Fruit fly (Drosophila melanogaster) whole organism, embryonic: ENCODE data around the gene Papss.

Experiments
- CG10543 ChIP-seq: fragments of 200-800 bp; sonication (Bioruptor generic); optimal IDR thresholded peaks from 3 replicates; lab custom pipeline; 2017; ENCODE audit warnings: missing biosample characterization, mild to moderate bottlenecking, missing genetic modification characterization, moderate library complexity
- CG10979 ChIP-seq: fragments of 200-800 bp; sonication (Bioruptor generic); optimal IDR thresholded peaks from 2 replicates; lab custom pipeline; 2018; ENCODE audit warnings: missing biosample characterization, mild to moderate bottlenecking, missing genetic modification characterization, moderate library complexity
- CG12071 ChIP-seq: fragments of 200-800 bp; sonication (Bioruptor generic); optimal IDR thresholded peaks from 3 replicates; lab custom pipeline; 2018; ENCODE audit warnings: missing biosample characterization, mild to moderate bottlenecking, missing genetic modification characterization
- CG12219 ChIP-seq: fragments of 200-800 bp; sonication (Bioruptor generic); optimal IDR thresholded peaks from 3 replicates; lab custom pipeline; 2018; ENCODE audit warnings: missing biosample characterization, mild to moderate bottlenecking, missing genetic modification characterization
- CG1233 ChIP-seq: fragments of 200-800 bp; sonication (Bioruptor generic); optimal IDR thresholded peaks from 4 replicates; lab custom pipeline; 2018; ENCODE audit warnings: missing biosample characterization, mild to moderate bottlenecking, missing genetic modification characterization
- CG12391 ChIP-seq: fragments of 200-800 bp; sonication (Bioruptor generic); optimal IDR thresholded peaks from 3 replicates; lab custom pipeline; 2018; ENCODE audit warnings: missing biosample characterization, mild to moderate bottlenecking, missing genetic modification characterization, moderate library complexity
- CG12659 ChIP-seq: fragments of 200-800 bp; sonication (Bioruptor generic); optimal IDR thresholded peaks from 3 replicates; lab custom pipeline; 2017; ENCODE audit warnings: mild to moderate bottlenecking, missing biosample characterization, missing genetic modification reagents, missing genetic modification characterization
- CG13296 ChIP-seq: fragments of 200-800 bp; sonication (Bioruptor generic); optimal IDR thresholded peaks from 3 replicates; lab custom pipeline; 2018; ENCODE audit warnings: missing biosample characterization, mild to moderate bottlenecking, missing genetic modification characterization
- CG14710 ChIP-seq: fragments of 200-800 bp; sonication (Bioruptor generic); optimal IDR thresholded peaks from 3 replicates; lab custom pipeline; 2019; ENCODE audit warnings: missing biosample characterization, mild to moderate bottlenecking, missing genetic modification characterization, moderate library complexity
- CG15696 ChIP-seq: fragments of 200-800 bp; sonication (Bioruptor generic); optimal IDR thresholded peaks from 2 replicates; lab custom pipeline; 2019; ENCODE audit warnings: missing biosample characterization, mild to moderate bottlenecking, missing genetic modification characterization, moderate library complexity
- CG16813 ChIP-seq: fragments of 200-800 bp; sonication (Bioruptor generic); IDR thresholded peaks from 3 replicates; pipeline ENCODE4 v1.3.6; 2022; ENCODE audit warnings: missing biosample characterization, missing genetic modification characterization; ENCODE audit not compliant: partially characterized antibody
- CG16815 ChIP-seq: fragments of 200-800 bp; sonication (Bioruptor generic); optimal IDR thresholded peaks from 3 replicates; lab custom pipeline; 2017; ENCODE audit warnings: missing biosample characterization, mild to moderate bottlenecking, missing genetic modification characterization
- CG17829 ChIP-seq: fragments of 200-800 bp; optimal IDR thresholded peaks from 2 replicates; lab custom pipeline; 2019; ENCODE audit warnings: missing biosample characterization, mild to moderate bottlenecking, missing genetic modification characterization, moderate library complexity
- CG18599 ChIP-seq: fragments of 200-800 bp; sonication (Bioruptor generic); optimal IDR thresholded peaks from 3 replicates; lab custom pipeline; 2017; ENCODE audit warnings: missing biosample characterization, missing genetic modification characterization, mild to moderate bottlenecking, moderate library complexity, missing genetic modification reagents
- CG4404 ChIP-seq: fragments of 200-800 bp; sonication (Bioruptor generic); IDR thresholded peaks from 2 replicates; pipeline ENCODE4 v1.3.6; 2022; ENCODE audit warnings: missing biosample characterization, missing genetic modification characterization
- CG4707 ChIP-seq: fragments of 200-800 bp; sonication (Bioruptor generic); optimal IDR thresholded peaks from 2 replicates; lab custom pipeline; 2018; ENCODE audit warnings: missing biosample characterization, mild to moderate bottlenecking, missing genetic modification characterization, moderate library complexity
- CG6254 ChIP-seq: fragments of 200-800 bp; sonication (Bioruptor generic); optimal IDR thresholded peaks from 3 replicates; lab custom pipeline; 2017; ENCODE audit warnings: mild to moderate bottlenecking, missing biosample characterization, missing genetic modification reagents, missing genetic modification characterization
- CG8924 ChIP-seq: fragments of 200-800 bp; optimal IDR thresholded peaks from 3 replicates; lab custom pipeline; 2019; ENCODE audit warnings: missing biosample characterization, mild to moderate bottlenecking, missing genetic modification characterization, moderate library complexity
- Chrac-16 ChIP-seq: fragments of 200-800 bp; sonication (Bioruptor generic); optimal IDR thresholded peaks from 3 replicates; lab custom pipeline; 2016; ENCODE audit warnings: missing biosample characterization, missing genetic modification characterization
- D ChIP-seq, 2 experiments: fragments of 200-800 bp in 1 of 2; fragments of >200 bp in 1 of 2; sonication (Bioruptor generic) in 1 of 2; optimal IDR thresholded peaks; 2 replicates in 1 of 2; 3 replicates in 1 of 2; lab custom pipeline; 2017; ENCODE audit warnings: mild to moderate bottlenecking in 1 of 2, missing biosample characterization in 1 of 2, missing genetic modification characterization in 1 of 2, missing genetic modification reagents in 1 of 2
- E2f2 ChIP-seq: fragments of 200-800 bp; sonication (Bioruptor generic); IDR thresholded peaks from 2 replicates; pipeline ENCODE4 v1.3.6; 2022; ENCODE audit warnings: missing biosample characterization, missing genetic modification characterization
- Hand ChIP-seq: fragments of 200-800 bp; sonication (Bioruptor generic); optimal IDR thresholded peaks from 2 replicates; lab custom pipeline; 2017; ENCODE audit warnings: mild to moderate bottlenecking, missing biosample characterization, missing genetic modification reagents, missing genetic modification characterization
- HmgZ ChIP-seq: fragments of 200-800 bp; sonication (Bioruptor generic); optimal IDR thresholded peaks from 2 replicates; lab custom pipeline; 2018; ENCODE audit warnings: missing biosample characterization, mild to moderate bottlenecking, missing genetic modification characterization
- Hmr ChIP-seq: fragments of 200-800 bp; sonication (Bioruptor generic); optimal IDR thresholded peaks from 3 replicates; lab custom pipeline; 2017; ENCODE audit warnings: mild to moderate bottlenecking, missing biosample characterization, missing genetic modification reagents, missing genetic modification characterization
- MBD-R2 ChIP-seq: fragments of 200-800 bp; sonication (Bioruptor generic); IDR thresholded peaks from 2 replicates; pipeline ENCODE4 v1.3.6; 2022; ENCODE audit warnings: missing biosample characterization, missing genetic modification characterization
- Six4 ChIP-seq: fragments of 200-800 bp; sonication (Bioruptor generic); optimal IDR thresholded peaks from 2 replicates; lab custom pipeline; 2016; ENCODE audit warnings: missing biosample characterization, missing genetic modification characterization
- Xrp1 ChIP-seq: fragments of 200-800 bp; sonication (Bioruptor generic); IDR thresholded peaks from 2 replicates; pipeline ENCODE4 v1.3.6; 2022; ENCODE audit warnings: missing biosample characterization, missing genetic modification characterization
- amos ChIP-seq: fragments of 200-800 bp; sonication (Bioruptor generic); IDR thresholded peaks from 2 replicates; pipeline ENCODE4 v1.3.6; 2022; ENCODE audit warnings: missing biosample characterization, missing genetic modification characterization; ENCODE audit not compliant: partially characterized antibody
- btn ChIP-seq: fragments of 200-800 bp; sonication (Bioruptor generic); optimal IDR thresholded peaks from 2 replicates; lab custom pipeline; 2016; ENCODE audit warnings: missing biosample characterization, missing genetic modification characterization
- cg ChIP-seq: fragments of 200-800 bp; sonication (Bioruptor generic); optimal IDR thresholded peaks from 3 replicates; lab custom pipeline; 2019; ENCODE audit warnings: missing biosample characterization, mild to moderate bottlenecking, missing genetic modification characterization, moderate library complexity
- dm ChIP-seq: fragments of 200-800 bp; sonication (Bioruptor generic); optimal IDR thresholded peaks from 3 replicates; lab custom pipeline; 2016; ENCODE audit warnings: missing biosample characterization, missing genetic modification characterization
- dysf ChIP-seq: fragments of 200-800 bp; sonication (Bioruptor generic); IDR thresholded peaks from 3 replicates; pipeline ENCODE4 v1.3.6; 2022; ENCODE audit warnings: missing biosample characterization, missing genetic modification characterization
- her ChIP-seq: fragments of 200-800 bp; sonication (Bioruptor generic); optimal IDR thresholded peaks from 2 replicates; lab custom pipeline; 2016; ENCODE audit warnings: missing biosample characterization, missing genetic modification characterization
- hth ChIP-seq: fragments of >200 bp; optimal IDR thresholded peaks from 2 replicates; lab custom pipeline; 2017; ENCODE audit warnings: inconsistent platforms
- inv ChIP-seq: fragments of 200-800 bp; sonication (Bioruptor generic); IDR thresholded peaks from 2 replicates; pipeline ENCODE4 v1.3.6; 2022; ENCODE audit warnings: missing biosample characterization, missing genetic modification characterization; ENCODE audit not compliant: partially characterized antibody
- mam ChIP-seq: fragments of 200-800 bp; sonication (Bioruptor generic); optimal IDR thresholded peaks from 3 replicates; lab custom pipeline; 2016; ENCODE audit warnings: missing biosample characterization, missing genetic modification characterization
- mirr ChIP-seq: fragments of 200-800 bp; sonication (Bioruptor generic); optimal IDR thresholded peaks from 3 replicates; lab custom pipeline; 2018; ENCODE audit warnings: missing biosample characterization, mild to moderate bottlenecking, missing genetic modification characterization
- nmo ChIP-seq: fragments of 200-800 bp; sonication (Bioruptor generic); optimal IDR thresholded peaks from 2 replicates; lab custom pipeline; 2018; ENCODE audit warnings: missing biosample characterization, mild to moderate bottlenecking, missing genetic modification characterization, moderate library complexity
- pan ChIP-seq, 4 experiments: fragments of >200 bp in 3 of 4; fragments of 200-800 bp in 1 of 4; sonication (Bioruptor generic) in 1 of 4; optimal IDR thresholded peaks in 3 of 4; IDR thresholded peaks in 1 of 4; 2 replicates each; pipeline versions ENCODE4 v1.3.6 to Lab custom; 2017 to 2022; ENCODE audit warnings: missing biosample characterization in 2 of 4, missing genetic modification characterization in 2 of 4, mixed read lengths in 1 of 4
- pho ChIP-seq: fragments of 200-800 bp; sonication (Bioruptor generic); optimal IDR thresholded peaks from 2 replicates; lab custom pipeline; 2016; ENCODE audit warnings: missing biosample characterization, missing genetic modification characterization
- pzg ChIP-seq: fragments of 200-800 bp; sonication (Bioruptor generic); optimal IDR thresholded peaks from 3 replicates; lab custom pipeline; 2018; ENCODE audit warnings: missing biosample characterization, mild to moderate bottlenecking, missing genetic modification characterization, moderate library complexity
- sens ChIP-seq: fragments of 200-800 bp; sonication (Bioruptor generic); peaks from one replicate; lab custom pipeline; 2016; ENCODE audit warnings: missing biosample characterization, missing genetic modification characterization
- sna ChIP-seq: fragments of 200-800 bp; sonication (Bioruptor generic); IDR thresholded peaks from 2 replicates; pipeline ENCODE4 v1.3.6; 2022; ENCODE audit warnings: missing biosample characterization, missing genetic modification characterization; ENCODE audit not compliant: partially characterized antibody
- tgo ChIP-seq: fragments of 200-800 bp; sonication (Bioruptor generic); IDR thresholded peaks from 3 replicates; pipeline ENCODE4 v1.3.6; 2022; ENCODE audit warnings: missing biosample characterization, missing genetic modification characterization
- unc-4 ChIP-seq: fragments of 200-800 bp; sonication (Bioruptor generic); IDR thresholded peaks from 2 replicates; pipeline ENCODE4 v1.3.6; 2022; ENCODE audit warnings: missing biosample characterization, missing genetic modification characterization; ENCODE audit not compliant: partially characterized antibody
- zf30C ChIP-seq: fragments of 200-800 bp; sonication (Bioruptor generic); optimal IDR thresholded peaks from 3 replicates; lab custom pipeline; 2018; ENCODE audit warnings: missing biosample characterization, mild to moderate bottlenecking, missing genetic modification characterization

Papss gene

dm6 chr3L:19845047-19845906 lies at the start of gene Papss:
TSS of gene Papss (plus strand) at chr3L:19845293.
- peak; percentile 28; the same call in 1 of the 2 replicates for TF ChIP-seq E2f2 (GFP tag; lab: Robert Waterston, UW)
- peak; percentile 23 for TF ChIP-seq her (GFP tag; lab: Kevin White, UChicago)
- no peak for TF ChIP-seq D (optimal IDR thresholded peaks at IDR 0.05; lab: Kevin White, UChicago)
- no peak for TF ChIP-seq D (GFP tag; optimal IDR thresholded peaks at IDR 0.05; lab: Kevin White, UChicago)
- no peak for TF ChIP-seq CG4404 (GFP tag; lab: Robert Waterston, UW)
- TF ChIP-seq HmgZ = peak; percentile 6
- no peak for TF ChIP-seq CG16815
- TF ChIP-seq mam = no peak
- TF ChIP-seq pho (GFP tag; lab: Kevin White, UChicago) = peak; percentile 11
- TF ChIP-seq Chrac-16 (GFP tag; lab: Kevin White, UChicago) = peak; percentile 23
- TF ChIP-seq CG8924 (tag; lab: Kevin White, UChicago) = peak; percentile 27
- peak; percentile 77 for TF ChIP-seq inv (GFP tag; lab: Robert Waterston, UW)
- peak; percentile 86 for TF ChIP-seq sna (GFP tag; lab: Robert Waterston, UW)
- peak; percentile 84 for TF ChIP-seq amos (GFP tag; lab: Robert Waterston, UW)
- peak; percentile 14 for TF ChIP-seq CG12219
- peak; percentile 5 for TF ChIP-seq CG15696
- no peak for TF ChIP-seq zf30C
- peak; percentile 28 for TF ChIP-seq CG14710 (tag; lab: Kevin White, UChicago)
- no peak for TF ChIP-seq pan (optimal IDR thresholded peaks at IDR 0.05; lab: Kevin White, UChicago)
- peak in 1 of 2 experiments; percentile 25 for TF ChIP-seq pan (GFP tag; optimal IDR thresholded peaks at IDR 0.05 in 1 of 2, IDR thresholded peaks at IDR 0.05 in 1 of 2)
- peak; percentile 68 for TF ChIP-seq Hmr
- peak; percentile 27 for TF ChIP-seq Six4 (GFP tag; lab: Kevin White, UChicago)
- peak; percentile 58 for TF ChIP-seq Xrp1
- TF ChIP-seq CG12391 (tag; lab: Kevin White, UChicago) = peak; percentile 57
- TF ChIP-seq hth (lab: Kevin White, UChicago) = no peak
- peak; percentile 27 for TF ChIP-seq CG10979
- peak; percentile 40 for TF ChIP-seq pzg
- TF ChIP-seq Hand (GFP tag; lab: Kevin White, UChicago) = peak; percentile 23
- TF ChIP-seq CG16813 = peak; percentile 81
- peak; percentile 5 for TF ChIP-seq mirr
- TF ChIP-seq CG12659 (GFP tag; lab: Kevin White, UChicago) = peak; percentile 15
- TF ChIP-seq btn (GFP tag; lab: Kevin White, UChicago) = no peak
- peak; percentile 47 for TF ChIP-seq CG17829
- TF ChIP-seq CG12071 (GFP tag; lab: Kevin White, UChicago) = peak; percentile 49
- TF ChIP-seq dm (GFP tag; lab: Kevin White, UChicago) = no peak
- peak; percentile 41 for TF ChIP-seq nmo
- peak; percentile 87 for TF ChIP-seq CG18599
- peak; percentile 3 for TF ChIP-seq CG6254
- peak; percentile 17; the same call in 1 of the 3 replicates for TF ChIP-seq dysf (GFP tag; lab: Robert Waterston, UW)
- peak; percentile 97 for TF ChIP-seq MBD-R2 (GFP tag; lab: Robert Waterston, UW)
- TF ChIP-seq cg (GFP tag; lab: Kevin White, UChicago) = peak; percentile 90
- TF ChIP-seq unc-4 (GFP tag; lab: Robert Waterston, UW) = peak; percentile 86
- peak; percentile 82 for TF ChIP-seq sens (GFP tag; lab: Kevin White, UChicago)
- peak; percentile 49 for TF ChIP-seq CG10543
- peak; percentile 52 for TF ChIP-seq CG1233 (GFP tag; lab: Kevin White, UChicago)
- peak; percentile 41 for TF ChIP-seq CG4707 (GFP tag; lab: Kevin White, UChicago)
- peak; percentile 15 for TF ChIP-seq CG13296 (GFP tag; lab: Kevin White, UChicago)
- TF ChIP-seq tgo (GFP tag; lab: Robert Waterston, UW) = 0 out of 3 replicates have a peak, but pooled peaks have one; percentile 20
